Worm (Caenorhabditis elegans) whole organism, early embryonic: ENCODE measurements around the gene C17C3.5.
"Not testable (repeated sequence)": the region's sequence is repeated elsewhere in the genome, so short reads cannot be mapped to it uniquely, and the experiment has no call there.

ENCODE experiments used
- B0310.2 ChIP-seq: sonication (generic microtip); optimal IDR thresholded peaks from 2 replicates; lab custom pipeline; 2016; ENCODE audit warnings: mild to moderate bottlenecking, missing genetic modification characterization, missing compliant biosample characterization
- F13C5.2 ChIP-seq: sonication (generic microtip); optimal IDR thresholded peaks from 2 replicates; lab custom pipeline; 2017; ENCODE audit warnings: mild to moderate bottlenecking, missing genetic modification characterization, inconsistent platforms, missing compliant biosample characterization
- aly-1 ChIP-seq: sonication (generic microtip); optimal IDR thresholded peaks from 2 replicates; lab custom pipeline; 2016; ENCODE audit warnings: missing genetic modification characterization, missing compliant biosample characterization
- ama-1 ChIP-seq: fragments of 150-350 bp; optimal IDR thresholded peaks from 2 replicates; lab custom pipeline; 2014
- ceh-13 ChIP-seq: fragments of 200-800 bp; sonication (Bioruptor generic); optimal IDR thresholded peaks from 2 replicates; lab custom pipeline; 2018; ENCODE audit warnings: mild to moderate bottlenecking, missing genetic modification characterization, missing compliant biosample characterization
- ceh-36 ChIP-seq: sonication (generic microtip); optimal IDR thresholded peaks from 2 replicates; lab custom pipeline; 2016; ENCODE audit warnings: missing genetic modification characterization, inconsistent platforms, missing compliant biosample characterization
- ets-7 ChIP-seq: sonication (generic microtip); optimal IDR thresholded peaks from 2 replicates; lab custom pipeline; 2016; ENCODE audit warnings: missing genotype, missing genetic modification characterization, missing compliant biosample characterization
- flt-1 ChIP-seq: fragments of 200-800 bp; sonication (Bioruptor generic); IDR thresholded peaks from 2 replicates; pipeline ENCODE4 v1.3.6; 2022; ENCODE audit warnings: missing genetic modification characterization, missing compliant biosample characterization
- hmbx-1 ChIP-seq: sonication (generic microtip); optimal IDR thresholded peaks from 2 replicates; lab custom pipeline; 2016; ENCODE audit warnings: mild to moderate bottlenecking, missing genetic modification characterization, missing compliant biosample characterization
- hmg-4 ChIP-seq: fragments of 200-800 bp; sonication (Bioruptor generic); optimal IDR thresholded peaks from 2 replicates; lab custom pipeline; 2018; ENCODE audit warnings: mild to moderate bottlenecking, missing genetic modification characterization, missing compliant biosample characterization
- hnd-1 ChIP-seq: sonication (generic microtip); optimal IDR thresholded peaks from 2 replicates; lab custom pipeline; 2016; ENCODE audit warnings: missing genetic modification characterization, missing compliant biosample characterization
- pes-1 ChIP-seq: fragments of 200-800 bp; sonication (Bioruptor generic); IDR thresholded peaks from 2 replicates; pipeline ENCODE4 v1.3.6; 2022; ENCODE audit warnings: missing genetic modification reagents, missing genetic modification characterization, missing compliant biosample characterization
- scrt-1 ChIP-seq: fragments of 200-800 bp; sonication (Bioruptor generic); IDR thresholded peaks from 2 replicates; pipeline ENCODE4 v1.3.6; 2022; ENCODE audit warnings: missing genetic modification characterization, missing compliant biosample characterization
- sea-1 ChIP-seq: fragments of 200-800 bp; sonication (Bioruptor generic); conservative IDR thresholded peaks from 2 replicates; pipeline ENCODE4 v1.3.6; 2022; ENCODE audit warnings: missing genetic modification characterization, missing compliant biosample characterization
- tbx-11 ChIP-seq: fragments of 200-800 bp; sonication (Bioruptor generic); IDR thresholded peaks from 2 replicates; pipeline ENCODE4 v1.3.6; 2022; ENCODE audit warnings: missing genetic modification characterization, missing compliant biosample characterization
- tbx-37 ChIP-seq: fragments of 200-800 bp; sonication (Bioruptor generic); conservative IDR thresholded peaks from 2 replicates; pipeline ENCODE4 v1.3.6; 2022; ENCODE audit warnings: missing genetic modification reagents, missing genetic modification characterization, missing compliant biosample characterization
- tra-4 ChIP-seq: sonication (generic microtip); optimal IDR thresholded peaks from 2 replicates; lab custom pipeline; 2017; ENCODE audit warnings: missing genetic modification characterization, missing compliant biosample characterization

Gene C17C3.5

ce11 chrII:5531855-5532328 is 19.7 kb upstream of the C17C3.5 start, which contains the start of gene C17C3.9:
C17C3.9 (minus strand) TSS chrII:5532278.
- TF ChIP-seq sea-1 (no peak), hnd-1 (tag; lab: Kevin White, UChicago) (no peak), F13C5.2 (tag; lab: Kevin White, UChicago) (no peak), ceh-13 (no peak), tra-4 (tag; lab: Kevin White, UChicago) (no peak), scrt-1 (GFP tag; lab: Robert Waterston, UW) (no peak), tbx-37 (no peak), B0310.2 (tag; lab: Kevin White, UChicago) (no peak), ama-1 (lab: Kevin White, UChicago) (no peak), flt-1 (GFP tag; lab: Robert Waterston, UW) (no peak), tbx-11 (GFP tag; lab: Robert Waterston, UW) (no peak), ets-7 (tag; lab: Kevin White, UChicago) (no peak), aly-1 (tag; lab: Kevin White, UChicago) (no peak), hmg-4 (no peak), hmbx-1 (no peak), pes-1 (GFP tag; lab: Robert Waterston, UW) (no peak), ceh-36 (tag; lab: Kevin White, UChicago) (no peak)

- no peak for TF ChIP-seq F13C5.2 (tag; lab: Kevin White, UChicago)
- TF ChIP-seq B0310.2 (tag; lab: Kevin White, UChicago): no peak
- TF ChIP-seq hmbx-1: no peak
- TF ChIP-seq ceh-13: no peak
- TF ChIP-seq scrt-1 (GFP tag; lab: Robert Waterston, UW): no peak
- TF ChIP-seq sea-1: no peak
- TF ChIP-seq flt-1 (GFP tag; lab: Robert Waterston, UW): no peak
- no peak for TF ChIP-seq hmg-4
- no peak for TF ChIP-seq aly-1 (tag; lab: Kevin White, UChicago)
- no peak for TF ChIP-seq pes-1 (GFP tag; lab: Robert Waterston, UW)
- no peak for TF ChIP-seq ama-1 (lab: Kevin White, UChicago)
- no peak for TF ChIP-seq ets-7 (tag; lab: Kevin White, UChicago)
- no peak for TF ChIP-seq tbx-37
- TF ChIP-seq ceh-36 (tag; lab: Kevin White, UChicago): no peak
- no peak for TF ChIP-seq hnd-1 (tag; lab: Kevin White, UChicago)
Measured at ce11 chrII:5533642-5534041, 18.0 kb upstream of the C17C3.5 start, which contains the start of gene hlh-26. hlh-26 (minus strand) TSS chrII:5533742.

ce11 chrII:5534939-5535338 is 16.7 kb upstream of the C17C3.5 start, which contains the start of gene hlh-25:
hlh-25 (plus strand) TSS chrII:5535239.
- TF ChIP-seq B0310.2 (tag; lab: Kevin White, UChicago); ama-1 (lab: Kevin White, UChicago); F13C5.2 (tag; lab: Kevin White, UChicago): not testable (repeated sequence)

- TF ChIP-seq aly-1 (tag; lab: Kevin White, UChicago) (no peak), scrt-1 (GFP tag; lab: Robert Waterston, UW) (no peak), hmbx-1 (no peak), tbx-37 (no peak), tbx-11 (GFP tag; lab: Robert Waterston, UW) (no peak), ceh-36 (tag; lab: Kevin White, UChicago) (no peak), flt-1 (GFP tag; lab: Robert Waterston, UW) (no peak), F13C5.2 (tag; lab: Kevin White, UChicago) (no peak)
Measured at ce11 chrII:5537078-5537477, 14.5 kb upstream of the C17C3.5 start.

ce11 chrII:5537524-5537923 is 14.1 kb upstream of the C17C3.5 start, which contains the start of gene C17C3.11:
C17C3.11 (plus strand) TSS chrII:5537824.
- no peak for TF ChIP-seq ama-1 (lab: Kevin White, UChicago)
- TF ChIP-seq hnd-1 (tag; lab: Kevin White, UChicago): no peak
- no peak for TF ChIP-seq flt-1 (GFP tag; lab: Robert Waterston, UW)
- TF ChIP-seq scrt-1 (GFP tag; lab: Robert Waterston, UW): no peak
- TF ChIP-seq tbx-37: no peak
- no peak for TF ChIP-seq B0310.2 (tag; lab: Kevin White, UChicago)
- TF ChIP-seq tbx-11 (GFP tag; lab: Robert Waterston, UW): no peak
- TF ChIP-seq ets-7 (tag; lab: Kevin White, UChicago): no peak
- TF ChIP-seq pes-1 (GFP tag; lab: Robert Waterston, UW): no peak
- TF ChIP-seq hmg-4: no peak
- no peak for TF ChIP-seq sea-1
- TF ChIP-seq hmbx-1: no peak
- no peak for TF ChIP-seq tra-4 (tag; lab: Kevin White, UChicago)
- TF ChIP-seq F13C5.2 (tag; lab: Kevin White, UChicago): no peak
- no peak for TF ChIP-seq aly-1 (tag; lab: Kevin White, UChicago)
- TF ChIP-seq ceh-36 (tag; lab: Kevin White, UChicago): no peak
- no peak for TF ChIP-seq ceh-13

ce11 chrII:5540113-5540512 is 11.5 kb upstream of the C17C3.5 start, which contains the start of gene hlh-27:
hlh-27 (minus strand) TSS chrII:5540213.
- not testable (repeated sequence) for TF ChIP-seq ama-1 (lab: Kevin White, UChicago); flt-1 (GFP tag; lab: Robert Waterston, UW); ceh-13

- TF ChIP-seq tbx-37 (no peak), pes-1 (GFP tag; lab: Robert Waterston, UW) (no peak), hmbx-1 (no peak), flt-1 (GFP tag; lab: Robert Waterston, UW) (no peak), B0310.2 (tag; lab: Kevin White, UChicago) (no peak), hmg-4 (no peak), aly-1 (tag; lab: Kevin White, UChicago) (no peak), F13C5.2 (tag; lab: Kevin White, UChicago) (no peak), tra-4 (tag; lab: Kevin White, UChicago) (no peak), tbx-11 (GFP tag; lab: Robert Waterston, UW) (no peak), ets-7 (tag; lab: Kevin White, UChicago) (no peak), scrt-1 (GFP tag; lab: Robert Waterston, UW) (no peak), ceh-13 (no peak), hnd-1 (tag; lab: Kevin White, UChicago) (no peak), ceh-36 (tag; lab: Kevin White, UChicago) (no peak)
Measured at ce11 chrII:5541685-5542084, 9.9 kb upstream of the C17C3.5 start, which contains the start of gene C17C3.24. C17C3.24 (minus strand) TSS chrII:5541785.
